4 fruit fly cellular contexts compared by ENCODE assay signal in the genomic region with DNA sequence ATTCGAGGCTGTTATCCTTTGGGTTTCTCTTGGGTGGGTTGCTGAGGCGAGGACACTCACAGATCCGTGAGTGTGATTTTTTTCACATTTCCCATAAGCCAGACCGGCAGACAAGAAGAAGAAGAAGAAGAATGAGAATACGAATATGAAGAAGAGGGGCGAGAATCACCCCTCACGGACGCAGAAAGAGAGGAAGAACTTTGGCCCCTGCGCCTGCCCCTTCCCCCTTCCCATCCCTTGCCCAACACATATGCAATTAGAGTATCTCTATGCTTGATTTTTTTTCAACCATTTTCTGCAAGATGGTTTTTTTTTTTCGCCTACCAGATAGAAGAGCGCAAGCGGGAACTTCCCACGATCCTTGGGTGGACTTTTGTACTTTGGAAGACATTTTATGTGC.
A peak's percentile ranks its signal among the peaks of the same experiment; 100 is the strongest.
TF ChIP-seq lines count a peak whose summit lies in the region.

No protein-coding gene starts in this region.

- no peak for TF ChIP-seq CTCF in whole organism, embryonic (GFP tag; optimal IDR thresholded peaks at IDR 0.05; lab: Kevin White, UChicago)

TF ChIP-seq in whole organism, embryonic, 481 proteins besides CTCF, POLR2A, EP300 and RAD21 (continues in another document):
- TF ChIP-seq cad (GFP tag; optimal IDR thresholded peaks at IDR 0.05; lab: Kevin White, UChicago): peak; percentile 41
- no peak for TF ChIP-seq CG10979 (tag; optimal IDR thresholded peaks at IDR 0.05; lab: Kevin White, UChicago)
- TF ChIP-seq CG10959 (GFP tag; IDR thresholded peaks at IDR 0.05; lab: Robert Waterston, UW): no peak
- no peak for TF ChIP-seq abd-A (tag; optimal IDR thresholded peaks at IDR 0.05; lab: Kevin White, UChicago)
- TF ChIP-seq pros (GFP tag; optimal IDR thresholded peaks at IDR 0.05; lab: Kevin White, UChicago): peak; percentile 84
- TF ChIP-seq CG4707 (GFP tag; optimal IDR thresholded peaks at IDR 0.05; lab: Kevin White, UChicago): no peak
- no peak for TF ChIP-seq CG12236 (GFP tag; optimal IDR thresholded peaks at IDR 0.05; lab: Kevin White, UChicago)
- no peak for TF ChIP-seq CG12219 (GFP tag; optimal IDR thresholded peaks at IDR 0.05; lab: Kevin White, UChicago)
- no peak for TF ChIP-seq HmgZ (tag; optimal IDR thresholded peaks at IDR 0.05; lab: Kevin White, UChicago)
- no peak for TF ChIP-seq CG3847 (GFP tag; IDR thresholded peaks at IDR 0.05; lab: Robert Waterston, UW)
- TF ChIP-seq gsb-n (tag; optimal IDR thresholded peaks at IDR 0.05; lab: Kevin White, UChicago): no peak
- no peak for TF ChIP-seq lola (GFP tag; optimal IDR thresholded peaks at IDR 0.05; lab: Kevin White, UChicago)
- TF ChIP-seq knrl (GFP tag; IDR thresholded peaks at IDR 0.05; lab: Robert Waterston, UW; ENCODE audit: partially characterized antibody): no peak
- TF ChIP-seq CG1647 (GFP tag; optimal IDR thresholded peaks at IDR 0.05; lab: Kevin White, UChicago): no peak
- TF ChIP-seq fu2 (GFP tag; optimal IDR thresholded peaks at IDR 0.05; lab: Kevin White, UChicago): no peak
- TF ChIP-seq fd102C (GFP tag; optimal IDR thresholded peaks at IDR 0.05; lab: Kevin White, UChicago): no peak
- TF ChIP-seq CG14667 (GFP tag; IDR thresholded peaks at IDR 0.05; lab: Robert Waterston, UW): no peak
- no peak for TF ChIP-seq Side (GFP tag; optimal IDR thresholded peaks at IDR 0.05; lab: Kevin White, UChicago)
- no peak for TF ChIP-seq CG18599 (GFP tag; optimal IDR thresholded peaks at IDR 0.05; lab: Kevin White, UChicago)
- TF ChIP-seq Fer3 (tag; optimal IDR thresholded peaks at IDR 0.05; lab: Kevin White, UChicago): no peak
- 0 out of 4 replicates have a peak, but pooled peaks have one; percentile 27 for TF ChIP-seq chinmo (GFP tag; IDR thresholded peaks at IDR 0.05; lab: Robert Waterston, UW; ENCODE audit: partially characterized antibody)
- TF ChIP-seq Hr78 (GFP tag; optimal IDR thresholded peaks at IDR 0.05; lab: Kevin White, UChicago): no peak

TF ChIP-seq in whole organism, prepupa, 60 proteins besides CTCF, POLR2A, EP300 and RAD21 (continues in another document):
- TF ChIP-seq CG6854 (GFP tag; optimal IDR thresholded peaks at IDR 0.05; lab: Kevin White, UChicago) (no peak), CG31627 (GFP tag; optimal IDR thresholded peaks at IDR 0.05; lab: Kevin White, UChicago) (no peak), fkh (GFP tag; optimal IDR thresholded peaks at IDR 0.05; lab: Kevin White, UChicago) (no peak), CG7368 (GFP tag; optimal IDR thresholded peaks at IDR 0.05; lab: Kevin White, UChicago) (no peak), acj6 (GFP tag; optimal IDR thresholded peaks at IDR 0.05; lab: Kevin White, UChicago) (no peak), CG6808 (GFP tag; optimal IDR thresholded peaks at IDR 0.05; lab: Kevin White, UChicago) (peak; percentile 67), dsx (GFP tag; optimal IDR thresholded peaks at IDR 0.05; lab: Kevin White, UChicago; ENCODE audit: poor library complexity, severe bottlenecking) (no peak), CG8119 (GFP tag; IDR thresholded peaks at IDR 0.05; lab: Robert Waterston, UW) (peak; percentile 27; the same call in 1 of the 3 replicates), CG32006 (GFP tag; optimal IDR thresholded peaks at IDR 0.05; lab: Kevin White, UChicago) (no peak), ss (GFP tag; optimal IDR thresholded peaks at IDR 0.05; lab: Kevin White, UChicago) (peak; percentile 79 to 81), Sox102F (GFP tag; optimal IDR thresholded peaks at IDR 0.05; lab: Kevin White, UChicago) (no peak), svp (GFP tag; lab: Kevin White, UChicago) (no peak), esn (GFP tag; optimal IDR thresholded peaks at IDR 0.05; lab: Kevin White, UChicago) (no peak), Lpt (GFP tag; optimal IDR thresholded peaks at IDR 0.05; lab: Kevin White, UChicago) (no peak), CG11762 (GFP tag; optimal IDR thresholded peaks at IDR 0.05; lab: Kevin White, UChicago; ENCODE audit: insufficient read depth) (no peak), Eip75B (GFP tag; optimal IDR thresholded peaks at IDR 0.05; lab: Kevin White, UChicago) (no peak), CG9139 (GFP tag; optimal IDR thresholded peaks at IDR 0.05; lab: Kevin White, UChicago) (peak; percentile 70), Smox (GFP tag; optimal IDR thresholded peaks at IDR 0.05; lab: Kevin White, UChicago) (no peak), CG16779 (tag; optimal IDR thresholded peaks at IDR 0.05; lab: Kevin White, UChicago) (no peak), Met (GFP tag; optimal IDR thresholded peaks at IDR 0.05; lab: Kevin White, UChicago) (no peak), salr (GFP tag; optimal IDR thresholded peaks at IDR 0.05; lab: Kevin White, UChicago) (peak in 1 of 2 experiments; percentile 9), CG10631 (GFP tag; optimal IDR thresholded peaks at IDR 0.05; lab: Kevin White, UChicago) (no peak), Ets21C (GFP tag; optimal IDR thresholded peaks at IDR 0.05; lab: Kevin White, UChicago) (no peak)

TF ChIP-seq in whole organism, pupa, 21 proteins besides CTCF, POLR2A, EP300 and RAD21:
- peak; percentile 45 for TF ChIP-seq CG14655 (GFP tag; optimal IDR thresholded peaks at IDR 0.05; lab: Kevin White, UChicago)
- TF ChIP-seq CG34367 (tag; optimal IDR thresholded peaks at IDR 0.05; lab: Kevin White, UChicago): peak; percentile 13
- peak; percentile 25 for TF ChIP-seq CG15710 (tag; optimal IDR thresholded peaks at IDR 0.05; lab: Kevin White, UChicago)
- no peak for TF ChIP-seq CG32121 (GFP tag; IDR thresholded peaks at IDR 0.05; lab: Robert Waterston, UW)
- no peak for TF ChIP-seq rn (GFP tag; IDR thresholded peaks at IDR 0.05; lab: Robert Waterston, UW)
- no peak for TF ChIP-seq Snoo (tag; optimal IDR thresholded peaks at IDR 0.05; lab: Kevin White, UChicago)
- TF ChIP-seq CG10348 (GFP tag; IDR thresholded peaks at IDR 0.05; lab: Robert Waterston, UW): no peak
- TF ChIP-seq CG17806 (tag; optimal IDR thresholded peaks at IDR 0.05; lab: Kevin White, UChicago): peak; percentile 9
- TF ChIP-seq CG8301 (tag; optimal IDR thresholded peaks at IDR 0.05; lab: Kevin White, UChicago): no peak
- peak; percentile 6 for TF ChIP-seq Pif1A (GFP tag; optimal IDR thresholded peaks at IDR 0.05; lab: Kevin White, UChicago)
- TF ChIP-seq CG4496 (GFP tag; IDR thresholded peaks at IDR 0.05; lab: Robert Waterston, UW): 0 out of 3 replicates have a peak, but pooled peaks have one; percentile 51
- peak; percentile 26 for TF ChIP-seq CG8159 (tag; optimal IDR thresholded peaks at IDR 0.05; lab: Kevin White, UChicago)
- TF ChIP-seq EcR (GFP tag; optimal IDR thresholded peaks at IDR 0.05; lab: Kevin White, UChicago): no peak
- peak; percentile 73 for TF ChIP-seq CG13204 (GFP tag; optimal IDR thresholded peaks at IDR 0.05; lab: Kevin White, UChicago)
- TF ChIP-seq Pif1B (GFP tag; optimal IDR thresholded peaks at IDR 0.05; lab: Kevin White, UChicago): peak; percentile 24
- TF ChIP-seq CG9948 (tag; optimal IDR thresholded peaks at IDR 0.05; lab: Kevin White, UChicago): no peak
- peak; percentile 64 for TF ChIP-seq gl (tag; optimal IDR thresholded peaks at IDR 0.05; lab: Kevin White, UChicago)
- no peak for TF ChIP-seq fd96Ca (GFP tag; IDR thresholded peaks at IDR 0.05; lab: Robert Waterston, UW)
- TF ChIP-seq Ets98B (GFP tag; IDR thresholded peaks at IDR 0.05; lab: Robert Waterston, UW): no peak
- no peak for TF ChIP-seq D1 (tag; optimal IDR thresholded peaks at IDR 0.05; lab: Kevin White, UChicago)
- 0 out of 2 replicates have a peak, but pooled peaks have one; percentile 15 for TF ChIP-seq CG12605 (GFP tag; IDR thresholded peaks at IDR 0.05; lab: Robert Waterston, UW)

TF ChIP-seq in whole organism, wandering third instar larva, 38 proteins besides CTCF, POLR2A, EP300 and RAD21:
- TF ChIP-seq psq (GFP tag; optimal IDR thresholded peaks at IDR 0.05; lab: Kevin White, UChicago) (peak; percentile 59), sage (GFP tag; optimal IDR thresholded peaks at IDR 0.05; lab: Kevin White, UChicago) (no peak), pan (optimal IDR thresholded peaks at IDR 0.05; lab: Kevin White, UChicago) (no peak)
